Worm (Caenorhabditis elegans) whole organism, L1 larva: ENCODE results near the gene srg-69.

Source experiments
- C04F5.9 ChIP-seq: sonication (generic microtip); optimal IDR thresholded peaks from 2 replicates; lab custom pipeline; 2016; ENCODE audit warnings: missing genetic modification characterization, missing compliant biosample characterization
- C16A3.4 ChIP-seq: fragments of 150-350 bp; optimal IDR thresholded peaks from 2 replicates; lab custom pipeline; 2014; ENCODE audit warnings: missing biosample characterization, missing genetic modification characterization
- Y116A8C.19 ChIP-seq: sonication (generic microtip); optimal IDR thresholded peaks from 2 replicates; lab custom pipeline; 2016; ENCODE audit warnings: missing compliant biosample characterization, missing genetic modification characterization, borderline replicate concordance
- aha-1 ChIP-seq: fragments of 150-350 bp; optimal IDR thresholded peaks from 2 replicates; lab custom pipeline; 2014; ENCODE audit warnings: missing biosample characterization, missing genetic modification characterization
- aly-2 ChIP-seq: fragments of 150-350 bp; optimal IDR thresholded peaks from 2 replicates; lab custom pipeline; 2014; ENCODE audit warnings: missing biosample characterization, missing genetic modification characterization
- ama-1 ChIP-seq: fragments of 150-350 bp; optimal IDR thresholded peaks from 2 replicates; lab custom pipeline; 2014
- blmp-1 ChIP-seq: fragments of 150-350 bp; optimal IDR thresholded peaks from 2 replicates; lab custom pipeline; 2014; ENCODE audit warnings: missing biosample characterization, missing genetic modification characterization
- ceh-63 ChIP-seq: fragments of 200-800 bp; sonication (Bioruptor generic); optimal IDR thresholded peaks from 2 replicates; lab custom pipeline; 2018; ENCODE audit warnings: mild to moderate bottlenecking, missing genetic modification characterization, missing compliant biosample characterization
- ceh-82 ChIP-seq, 3 experiments: fragments of 150-350 bp in 1 of 3; sonication (generic microtip) in 2 of 3; optimal IDR thresholded peaks; 2 replicates each; lab custom pipeline; 2014 to 2017; ENCODE audit warnings: missing biosample characterization in 3 of 3, missing genetic modification characterization in 3 of 3
- ceh-88 ChIP-seq: fragments of 200-800 bp; sonication (Bioruptor generic); IDR thresholded peaks from 2 replicates; pipeline ENCODE4 v1.3.6; 2022; ENCODE audit warnings: missing genetic modification characterization, missing compliant biosample characterization
- ces-1 ChIP-seq: fragments of 150-350 bp; optimal IDR thresholded peaks from 2 replicates; lab custom pipeline; 2014; ENCODE audit warnings: missing biosample characterization, missing genetic modification reagents, missing genetic modification characterization
- efl-1 ChIP-seq, 4 experiments: fragments of 150-350 bp; optimal IDR thresholded peaks in 3 of 4; peaks in 1 of 4; 1 replicate in 1 of 4; 2 replicates in 3 of 4; lab custom pipeline; 2014; ENCODE audit warnings: missing biosample characterization in 2 of 4, missing genetic modification characterization in 2 of 4, missing genetic modification reagents in 2 of 4
- elt-2 ChIP-seq: sonication (generic microtip); optimal IDR thresholded peaks from 2 replicates; lab custom pipeline; 2016; ENCODE audit warnings: missing genetic modification characterization, mild to moderate bottlenecking, inconsistent platforms, missing compliant biosample characterization, missing genetic modification reagents
- elt-3 ChIP-seq, 6 experiments: fragments of 150-350 bp in 1 of 6; sonication (generic microtip); optimal IDR thresholded peaks; 2 replicates each; lab custom pipeline; 2017 to 2018; ENCODE audit warnings: missing biosample characterization in 6 of 6, missing genetic modification characterization in 6 of 6, inconsistent platforms in 1 of 6
- ets-5 ChIP-seq: fragments of 200-800 bp; sonication (Bioruptor generic); IDR thresholded peaks from 2 replicates; pipeline ENCODE4 v1.3.6; 2022; ENCODE audit warnings: missing genetic modification characterization, missing compliant biosample characterization
- fkh-10 ChIP-seq: sonication (generic microtip); optimal IDR thresholded peaks from 2 replicates; lab custom pipeline; 2017; ENCODE audit warnings: missing biosample characterization, missing genetic modification reagents, missing genetic modification characterization
- grh-1 ChIP-seq: fragments of 200-800 bp; sonication (Bioruptor generic); IDR thresholded peaks from 2 replicates; pipeline ENCODE4 v1.3.6; 2022; ENCODE audit warnings: missing genetic modification reagents, missing genetic modification characterization, missing compliant biosample characterization
- hlh-17 ChIP-seq: fragments of 200-800 bp; sonication (Bioruptor generic); optimal IDR thresholded peaks from 2 replicates; lab custom pipeline; 2018; ENCODE audit warnings: missing genetic modification characterization, mild to moderate bottlenecking, missing compliant biosample characterization, moderate library complexity, borderline replicate concordance
- hlh-4 ChIP-seq: sonication (generic microtip); optimal IDR thresholded peaks from 2 replicates; lab custom pipeline; 2016; ENCODE audit warnings: mild to moderate bottlenecking, missing genetic modification characterization, missing compliant biosample characterization
- isw-1 ChIP-seq: fragments of 200-800 bp; sonication (Bioruptor generic); IDR thresholded peaks from 2 replicates; pipeline ENCODE4 v1.3.6; 2022; ENCODE audit warnings: missing genetic modification characterization, missing compliant biosample characterization
- jun-1 ChIP-seq: fragments of 150-350 bp; optimal IDR thresholded peaks from 2 replicates; lab custom pipeline; 2014; ENCODE audit warnings: missing biosample characterization, missing genetic modification reagents, missing genetic modification characterization
- lin-13 ChIP-seq: fragments of 150-350 bp; optimal IDR thresholded peaks from 2 replicates; lab custom pipeline; 2014; ENCODE audit warnings: missing biosample characterization, missing genetic modification reagents, missing genetic modification characterization
- lin-14 ChIP-seq: fragments of 200-800 bp; sonication (Bioruptor generic); optimal IDR thresholded peaks from 2 replicates; lab custom pipeline; 2018; ENCODE audit warnings: mild to moderate bottlenecking, missing genetic modification characterization, moderate library complexity, missing compliant biosample characterization
- lin-15B ChIP-seq: fragments of 150-350 bp; sonication (generic microtip); optimal IDR thresholded peaks from 3 replicates; lab custom pipeline; 2014; ENCODE audit warnings: missing biosample characterization, missing genetic modification characterization
- lsy-2 ChIP-seq, 2 experiments: fragments of 150-350 bp; optimal IDR thresholded peaks; 2 replicates each; lab custom pipeline; 2014; ENCODE audit warnings: missing biosample characterization in 2 of 2, missing genetic modification characterization in 2 of 2
- mep-1 ChIP-seq: fragments of 150-350 bp; optimal IDR thresholded peaks from 2 replicates; lab custom pipeline; 2014; ENCODE audit warnings: missing biosample characterization, missing genetic modification characterization
- nhr-11 ChIP-seq: fragments of 150-350 bp; optimal IDR thresholded peaks from 2 replicates; lab custom pipeline; 2014; ENCODE audit warnings: missing biosample characterization, missing genetic modification characterization
- nhr-19 ChIP-seq: fragments of 200-800 bp; sonication (Bioruptor generic); conservative IDR thresholded peaks from 2 replicates; pipeline ENCODE4 v1.3.6; 2022; ENCODE audit warnings: missing genetic modification characterization, missing compliant biosample characterization
- nhr-237 ChIP-seq: fragments of 150-350 bp; optimal IDR thresholded peaks from 2 replicates; lab custom pipeline; 2014; ENCODE audit warnings: missing biosample characterization, missing genetic modification characterization
- nhr-28 ChIP-seq: fragments of 150-350 bp; optimal IDR thresholded peaks from 2 replicates; lab custom pipeline; 2014; ENCODE audit warnings: missing biosample characterization, missing genetic modification characterization
- nhr-85 ChIP-seq: sonication (generic microtip); peaks from one replicate; lab custom pipeline; 2016; ENCODE audit warnings: missing genetic modification characterization, inconsistent platforms, missing compliant biosample characterization
- skn-1 ChIP-seq: fragments of 150-350 bp; optimal IDR thresholded peaks from 2 replicates; lab custom pipeline; 2014; ENCODE audit warnings: missing biosample characterization, missing genetic modification characterization
- snpc-4 ChIP-seq: fragments of 150-350 bp; optimal IDR thresholded peaks from 2 replicates; lab custom pipeline; 2014; ENCODE audit warnings: missing biosample characterization, missing genetic modification characterization
- sox-4 ChIP-seq: sonication (generic microtip); optimal IDR thresholded peaks from 2 replicates; lab custom pipeline; 2016; ENCODE audit warnings: missing genetic modification characterization, missing compliant biosample characterization
- sptf-1 ChIP-seq: fragments of 150-350 bp; optimal IDR thresholded peaks from 2 replicates; lab custom pipeline; 2014; ENCODE audit warnings: missing biosample characterization, missing genetic modification characterization
- sup-37 ChIP-seq: fragments of 200-800 bp; sonication (Bioruptor generic); optimal IDR thresholded peaks from 2 replicates; lab custom pipeline; 2018; ENCODE audit warnings: mild to moderate bottlenecking, missing genetic modification characterization, missing compliant biosample characterization
- tlp-1 ChIP-seq: fragments of 150-350 bp; optimal IDR thresholded peaks from 2 replicates; lab custom pipeline; 2014; ENCODE audit warnings: missing biosample characterization, missing genetic modification characterization
- xbp-1 ChIP-seq: sonication (generic microtip); optimal IDR thresholded peaks from 2 replicates; lab custom pipeline; 2016; ENCODE audit warnings: missing genetic modification characterization, missing compliant biosample characterization
- zag-1 ChIP-seq: fragments of 150-350 bp; optimal IDR thresholded peaks from 2 replicates; lab custom pipeline; 2014; ENCODE audit warnings: missing biosample characterization, missing genetic modification characterization
- ztf-11 ChIP-seq, 2 experiments: sonication (generic microtip); optimal IDR thresholded peaks; 2 replicates each; lab custom pipeline; 2016 to 2017; ENCODE audit warnings: missing genetic modification characterization in 2 of 2, missing biosample characterization in 1 of 2, missing compliant biosample characterization in 1 of 2

The srg-69 gene

DNA sequence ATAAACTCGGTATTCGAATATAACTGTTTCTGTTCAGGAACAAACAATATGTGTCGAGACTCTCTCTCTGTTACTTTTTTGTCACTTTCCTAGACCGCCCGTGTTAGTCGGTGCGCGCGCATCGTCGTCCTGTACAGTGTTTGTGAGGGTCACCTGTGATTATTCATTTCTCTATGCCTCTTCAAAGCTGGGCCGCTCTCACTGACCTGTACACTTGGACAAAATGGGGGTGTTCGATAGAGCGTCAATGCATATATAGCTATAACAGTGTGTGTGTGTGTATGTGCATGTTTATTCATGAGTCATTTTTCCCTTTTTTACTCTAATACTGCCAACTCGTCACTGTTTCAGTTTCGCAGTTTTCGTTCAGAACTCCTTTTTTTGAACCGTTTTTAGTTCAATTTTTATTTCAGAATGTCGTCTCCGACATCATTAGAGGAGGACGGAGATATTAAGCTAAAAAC, 24.2 kb downstream of the srg-69 start, which contains the start of gene pkc-3 (continued):
- TF ChIP-seq lin-13 (GFP tag; lab: Kevin White, UChicago) (peak; percentile 40), lsy-2 (tag; optimal IDR thresholded peaks at IDR 0.05; lab: Kevin White, UChicago) (peak; percentile 56 to 58), elt-2 (tag; lab: Kevin White, UChicago) (peak; percentile 68), grh-1 (GFP tag; lab: Robert Waterston, UW) (peak; percentile 44), xbp-1 (peak; percentile 30), sup-37 (GFP tag; lab: Kevin White, UChicago) (no peak), fkh-10 (GFP tag; lab: Kevin White, UChicago) (no peak), snpc-4 (no peak), sox-4 (tag; lab: Kevin White, UChicago) (no peak), elt-3 (tag; optimal IDR thresholded peaks at IDR 0.05; lab: Kevin White, UChicago) (peak in 3 of 6 experiments; percentile 6 to 74 (median 66)), nhr-19 (peak; percentile 56), tlp-1 (tag; lab: Kevin White, UChicago) (no peak), ets-5 (GFP tag; lab: Robert Waterston, UW) (no peak), nhr-11 (tag; lab: Kevin White, UChicago) (no peak), aha-1 (tag; lab: Kevin White, UChicago) (no peak), ama-1 (lab: Kevin White, UChicago) (peak; percentile 91), ceh-82 (tag; optimal IDR thresholded peaks at IDR 0.05; lab: Kevin White, UChicago) (peak in 1 of 3 experiments; percentile 17), hlh-4 (tag; lab: Kevin White, UChicago) (no peak), ces-1 (no peak), Y116A8C.19 (tag; lab: Kevin White, UChicago) (no peak), sptf-1 (tag; lab: Kevin White, UChicago) (no peak), C04F5.9 (tag; lab: Kevin White, UChicago) (no peak), isw-1 (GFP tag; lab: Robert Waterston, UW) (no peak), aly-2 (peak; percentile 11), C16A3.4 (tag; lab: Kevin White, UChicago) (peak; percentile 60), lin-14 (GFP tag; lab: Kevin White, UChicago) (peak; percentile 83), lin-15B (tag; lab: Kevin White, UChicago) (peak; percentile 17), blmp-1 (tag; lab: Kevin White, UChicago) (peak; percentile 84), ztf-11 (tag; optimal IDR thresholded peaks at IDR 0.05; lab: Kevin White, UChicago) (no peak), jun-1 (peak; percentile 20), ceh-63 (no peak), nhr-28 (tag; lab: Kevin White, UChicago) (no peak)

DNA sequence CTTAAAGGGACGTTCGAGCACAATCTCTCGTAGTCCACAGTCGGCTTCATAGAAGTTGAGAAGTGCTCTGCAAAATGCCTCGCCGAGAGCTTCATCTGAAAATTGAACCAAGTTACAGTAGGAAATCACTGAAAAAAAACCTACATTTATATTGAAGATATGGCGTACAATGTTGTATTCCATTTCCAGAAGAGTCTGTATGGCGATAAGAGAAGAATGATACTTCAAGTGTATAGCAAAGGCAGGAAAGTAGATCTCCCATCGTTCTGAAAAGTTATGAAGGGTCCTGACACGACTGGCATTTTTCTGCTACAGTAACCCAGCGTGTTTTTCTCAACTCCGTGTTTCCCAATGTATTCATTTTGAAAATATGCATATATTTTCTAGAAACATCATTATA, 28.8 kb downstream of the srg-69 start:
- TF ChIP-seq ceh-63 (no peak), blmp-1 (tag; lab: Kevin White, UChicago) (no peak), efl-1 (optimal IDR thresholded peaks at IDR 0.05; lab: Kevin White, UChicago) (no peak), efl-1 (GFP tag; optimal IDR thresholded peaks at IDR 0.05 in 1 of 2; lab: Kevin White, UChicago) (peak in 1 of 2 experiments; percentile 61), ama-1 (lab: Kevin White, UChicago) (no peak), lin-14 (GFP tag; lab: Kevin White, UChicago) (no peak)

DNA sequence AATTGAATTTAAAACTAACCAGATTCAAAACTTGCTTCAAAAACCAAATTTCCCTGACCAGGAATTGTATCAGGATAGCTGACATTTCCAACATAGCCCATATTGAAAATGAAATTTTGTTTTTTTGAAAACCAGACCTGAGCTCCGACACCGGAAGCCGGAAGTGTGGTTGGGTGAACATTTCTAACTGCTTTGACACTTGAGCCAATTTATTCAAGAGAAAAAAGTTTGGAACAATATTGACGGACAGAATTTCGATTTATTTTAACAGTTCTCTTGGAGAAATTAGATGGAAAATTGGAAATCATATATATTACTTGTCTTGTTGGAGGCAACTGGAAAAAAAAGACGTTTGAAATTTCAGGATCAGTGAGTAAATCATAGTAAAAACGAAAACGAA, 31.7 kb downstream of the srg-69 start, which contains the start of gene ccpp-6:
Gene ccpp-6 (minus strand): TSS at position 101 of the 400 bp plus-strand sequence.
- no peak for TF ChIP-seq efl-1 (optimal IDR thresholded peaks at IDR 0.05; lab: Kevin White, UChicago)
- TF ChIP-seq efl-1 (GFP tag; optimal IDR thresholded peaks at IDR 0.05 in 1 of 2; lab: Kevin White, UChicago), result peak in 1 of 2 experiments; percentile 3
- TF ChIP-seq skn-1 (tag; lab: Kevin White, UChicago), result no peak

DNA sequence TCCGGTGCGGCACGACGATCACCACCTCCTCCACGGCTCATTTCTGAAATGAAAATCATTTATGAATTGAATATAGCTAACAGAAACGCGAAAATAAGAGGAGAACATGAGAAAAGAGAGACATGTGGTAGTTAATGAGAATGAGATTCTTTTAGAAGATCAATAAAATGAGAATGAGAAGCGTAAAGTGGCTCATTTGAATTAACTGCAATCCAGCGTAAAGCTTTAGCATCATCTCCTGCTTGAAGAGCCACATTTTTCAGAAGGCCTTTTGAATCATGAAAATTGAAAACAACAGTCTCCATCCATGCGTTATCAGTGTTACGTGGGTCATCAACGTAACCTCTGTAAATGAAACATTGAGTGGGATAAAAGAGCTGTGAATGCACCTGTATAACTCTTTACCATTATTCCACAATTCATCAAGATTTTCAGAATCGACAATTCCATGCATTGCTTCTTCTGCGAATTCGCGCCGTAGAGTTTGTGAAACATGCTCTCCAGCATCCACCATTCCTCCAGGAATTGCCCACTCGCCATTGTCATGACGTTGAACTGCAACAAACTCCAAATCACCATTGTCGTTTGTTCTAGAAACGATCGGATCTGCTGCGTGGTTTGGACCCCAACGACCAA, 33.4 kb downstream of the srg-69 start, which contains the start of gene rsp-4:
Gene rsp-4 (minus strand): TSS at position 51 of the 636 bp plus-strand sequence.
- TF ChIP-seq nhr-28 (tag; lab: Kevin White, UChicago) (no peak), efl-1 (optimal IDR thresholded peaks at IDR 0.05; lab: Kevin White, UChicago) (no peak), efl-1 (GFP tag; optimal IDR thresholded peaks at IDR 0.05 in 1 of 2; lab: Kevin White, UChicago) (peak in 1 of 2 experiments; percentile 4), mep-1 (no peak), nhr-237 (tag; lab: Kevin White, UChicago) (no peak), sox-4 (tag; lab: Kevin White, UChicago) (no peak), hlh-17 (GFP tag; lab: Kevin White, UChicago) (no peak), ceh-88 (GFP tag; lab: Robert Waterston, UW) (no peak), ceh-63 (peak; percentile 16), zag-1 (tag; lab: Kevin White, UChicago) (no peak), nhr-85 (tag; lab: Kevin White, UChicago) (peak; percentile 29)
- TF ChIP-seq, all 84 proteins: peak for 3
